Worm (Caenorhabditis elegans) whole organism, dauer: Measurements from ENCODE around the gene K10H10.5.

Experiments used
- unc-62 ChIP-seq: sonication (generic microtip); optimal IDR thresholded peaks from 2 replicates; lab custom pipeline; 2017; ENCODE audit warnings: missing biosample characterization, missing genetic modification reagents, missing genetic modification characterization

Gene K10H10.5

DNA sequence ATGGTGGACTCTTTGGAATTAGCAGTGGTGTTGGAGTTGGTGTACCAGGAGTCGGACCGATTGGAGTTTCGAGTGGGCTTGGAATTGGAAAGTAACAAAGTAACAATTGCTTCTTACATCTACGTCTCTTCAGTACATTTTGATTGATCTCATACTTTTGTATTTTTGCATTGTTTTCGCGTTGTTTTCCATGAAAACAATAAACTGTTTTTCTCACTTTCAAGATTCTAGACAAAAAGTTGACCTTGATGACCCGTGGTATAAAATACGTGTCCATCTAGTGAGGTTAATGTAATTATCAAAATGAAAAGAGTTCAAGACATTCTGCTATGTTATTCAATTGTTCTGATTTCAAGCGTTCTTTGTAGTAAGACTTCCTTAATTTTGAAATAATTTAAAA lies at the start of gene K10H10.5:
TSS of gene K10H10.5 (plus strand) at position 301 of the 400 bp plus-strand sequence.
- no peak for TF ChIP-seq unc-62 (GFP tag; lab: Kevin White, UChicago)

ce11 chrII:14451934-14452333 lies 49.6 kb upstream of the K10H10.5 start:
- no peak for TF ChIP-seq unc-62 (GFP tag; lab: Kevin White, UChicago)

DNA sequence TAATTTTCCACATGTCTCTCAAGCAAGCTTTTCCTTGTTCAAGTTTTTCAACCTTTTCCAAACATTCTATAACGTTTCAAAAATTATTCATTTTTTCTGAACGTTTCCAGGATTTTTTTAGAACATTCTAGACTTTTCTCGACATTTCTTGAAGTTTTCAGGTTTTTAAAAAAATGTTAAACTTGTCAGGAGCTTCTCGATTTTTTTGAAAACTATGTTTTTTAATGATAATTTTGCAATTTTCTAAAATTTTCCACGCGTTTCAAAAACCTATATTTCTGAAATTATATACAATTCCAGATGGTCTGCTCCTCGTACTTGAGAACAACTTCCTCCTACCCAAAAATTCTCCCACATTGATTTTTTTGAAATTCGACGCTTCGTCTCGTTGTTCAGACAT lies 46.2 kb upstream of the K10H10.5 start, which contains the start of gene dmsr-6:
TSS of gene dmsr-6 (plus strand) at position 301 of the 400 bp plus-strand sequence.
- no peak for TF ChIP-seq unc-62 (GFP tag; lab: Kevin White, UChicago)

- no peak for TF ChIP-seq unc-62 (GFP tag; lab: Kevin White, UChicago)
Observed at ce11 chrII:14470020-14470419, 31.5 kb upstream of the K10H10.5 start.

DNA sequence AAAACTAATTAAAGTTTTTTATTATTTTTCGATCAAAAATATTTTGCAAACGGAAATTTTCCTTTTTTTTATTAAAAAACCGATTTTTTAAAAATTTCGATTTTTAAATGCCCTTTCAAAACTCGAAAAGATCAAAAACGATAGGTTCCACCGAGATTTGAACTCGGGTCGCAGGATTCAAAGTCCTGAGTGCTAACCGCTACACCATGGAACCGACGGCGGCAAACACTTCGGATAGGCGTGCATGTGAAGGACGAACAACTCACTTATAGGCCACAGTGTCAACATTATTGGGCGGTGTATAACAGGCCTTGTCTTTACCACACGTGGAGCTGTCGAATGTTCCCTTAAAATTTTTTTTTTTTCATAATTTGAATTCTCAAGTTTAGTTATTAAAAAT lies 26.8 kb upstream of the K10H10.5 start:
- TF ChIP-seq unc-62 (GFP tag; lab: Kevin White, UChicago): no peak

- TF ChIP-seq unc-62 (GFP tag; lab: Kevin White, UChicago): no peak
Observed at ce11 chrII:14479583-14480245, 21.8 kb upstream of the K10H10.5 start, which contains the start of gene C13B4.1. TSS of gene C13B4.1 (minus strand) at chrII:14479633.

DNA sequence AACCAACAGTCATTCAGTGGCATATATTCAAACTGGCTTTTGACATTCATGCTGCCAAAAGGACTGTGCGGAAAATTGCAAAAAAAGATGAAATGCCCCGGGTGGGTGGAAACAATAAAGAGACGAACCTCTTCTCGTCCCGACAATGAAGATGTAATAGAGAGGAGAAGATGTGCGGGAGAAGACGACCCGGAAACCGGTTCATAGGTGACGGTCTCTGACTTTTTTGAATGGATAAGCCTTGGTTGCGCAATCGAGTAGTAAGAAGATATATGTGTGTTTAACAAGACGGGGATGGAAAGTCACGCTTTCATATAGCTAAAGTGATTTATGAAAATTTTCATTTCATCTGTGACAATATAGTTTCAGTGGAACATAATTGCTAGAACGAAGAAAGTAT lies 20.8 kb upstream of the K10H10.5 start:
- no peak for TF ChIP-seq unc-62 (GFP tag; lab: Kevin White, UChicago)

ce11 chrII:14483813-14484212 lies 17.7 kb upstream of the K10H10.5 start:
- TF ChIP-seq unc-62 (GFP tag; lab: Kevin White, UChicago): no peak

ce11 chrII:14488661-14489060 lies 12.9 kb upstream of the K10H10.5 start, which contains the start of gene usp-14:
TSS of gene usp-14 (minus strand) at chrII:14488688.
- no peak for TF ChIP-seq unc-62 (GFP tag; lab: Kevin White, UChicago)

DNA sequence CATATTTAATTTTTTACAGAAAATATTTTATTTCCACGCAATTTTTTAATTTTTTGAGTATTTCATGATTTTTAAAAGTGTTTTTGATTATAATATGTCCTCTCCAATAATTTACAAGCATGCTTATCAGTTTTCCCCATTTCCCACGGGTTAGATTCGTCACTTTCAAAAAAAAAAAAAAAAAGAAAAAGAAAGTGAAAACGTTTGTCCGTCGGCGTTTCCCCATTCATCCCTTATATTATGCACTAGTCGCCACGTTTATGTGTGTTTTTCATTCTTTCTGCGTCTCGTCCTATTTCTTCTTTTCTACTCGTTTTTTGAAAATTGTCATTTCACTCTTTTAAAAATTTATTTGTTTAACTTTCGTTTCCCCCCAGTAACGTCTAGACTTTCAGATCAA lies 12.1 kb upstream of the K10H10.5 start, which contains the start of gene vnut-1:
TSS of gene vnut-1 (plus strand) at position 396 of the 400 bp plus-strand sequence.
- TF ChIP-seq unc-62 (GFP tag; lab: Kevin White, UChicago): no peak

DNA sequence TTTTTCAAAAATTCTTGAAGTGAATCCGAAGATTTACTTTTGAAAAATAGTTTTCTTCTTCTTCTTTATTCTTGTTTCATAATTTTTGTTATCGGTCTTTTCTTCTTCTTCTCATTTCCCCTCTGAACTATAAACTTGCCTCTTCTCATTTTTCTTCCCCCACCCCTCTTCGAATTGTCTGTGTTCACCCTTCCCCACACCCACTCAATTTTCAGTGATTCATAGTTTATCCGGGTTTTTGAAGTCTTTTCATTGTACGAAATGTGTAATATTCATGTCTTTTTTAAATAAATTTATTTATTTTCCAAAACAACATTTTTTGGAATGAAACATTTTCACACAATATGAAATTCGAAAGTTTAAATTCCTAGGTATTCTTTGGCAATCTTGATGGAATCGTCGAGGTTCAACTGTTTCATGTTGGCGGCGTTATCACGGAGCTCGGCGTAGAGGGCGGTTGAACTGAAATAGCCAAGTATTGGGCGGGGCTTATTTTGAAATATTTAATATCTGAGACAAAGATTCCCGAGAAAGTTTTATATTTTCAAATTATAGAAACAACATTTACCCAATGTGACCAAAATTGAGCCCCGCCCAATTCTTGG lies 8.9 kb upstream of the K10H10.5 start:
- TF ChIP-seq unc-62 (GFP tag; lab: Kevin White, UChicago): no peak

DNA sequence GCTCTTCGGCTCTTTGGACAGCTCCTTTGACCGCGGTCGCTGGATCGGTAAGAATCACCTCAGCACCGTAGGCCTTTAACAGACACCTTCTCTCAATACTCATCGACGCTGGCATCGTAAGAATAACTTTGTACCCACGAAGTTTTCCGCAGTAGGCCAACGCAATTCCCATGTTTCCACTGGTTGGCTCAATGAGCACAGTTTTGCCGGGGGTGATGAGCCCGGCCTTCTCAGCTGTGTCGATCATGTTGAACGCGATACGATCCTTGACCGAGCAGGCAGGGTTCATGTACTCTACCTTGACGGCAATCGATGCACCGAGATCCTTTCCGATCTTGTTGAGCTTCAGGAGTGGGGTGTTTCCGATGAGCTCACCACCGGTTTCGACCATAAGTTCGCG lies 7.5 kb upstream of the K10H10.5 start:
- TF ChIP-seq unc-62 (GFP tag; lab: Kevin White, UChicago): no peak

DNA sequence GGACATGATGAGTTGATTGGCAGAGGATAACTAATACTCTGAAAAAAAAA lies 7.3 kb upstream of the K10H10.5 start, which contains the start of gene cysl-2:
TSS of gene cysl-2 (minus strand) at position 38 of the 50 bp plus-strand sequence.
- TF ChIP-seq unc-62 (GFP tag; lab: Kevin White, UChicago): no peak

DNA sequence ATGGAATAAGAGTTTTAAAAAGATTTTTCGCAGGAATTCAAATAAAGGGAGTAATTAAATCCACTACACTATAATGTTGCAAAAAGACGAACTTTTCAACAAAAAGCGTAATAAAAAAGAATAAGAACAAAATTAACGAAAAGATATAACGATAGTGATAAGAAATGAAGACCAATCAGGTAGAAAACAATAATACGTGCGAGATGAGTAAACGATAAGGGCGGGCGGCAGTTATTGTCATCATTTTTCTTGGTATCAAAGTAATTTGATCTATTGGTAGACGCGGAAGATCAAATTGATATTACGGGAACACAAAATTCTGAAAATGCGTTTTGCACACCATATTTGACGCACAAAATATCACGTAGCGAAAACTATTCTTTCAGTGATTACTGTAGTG lies 7.1 kb upstream of the K10H10.5 start:
- no peak for TF ChIP-seq unc-62 (GFP tag; lab: Kevin White, UChicago)

DNA sequence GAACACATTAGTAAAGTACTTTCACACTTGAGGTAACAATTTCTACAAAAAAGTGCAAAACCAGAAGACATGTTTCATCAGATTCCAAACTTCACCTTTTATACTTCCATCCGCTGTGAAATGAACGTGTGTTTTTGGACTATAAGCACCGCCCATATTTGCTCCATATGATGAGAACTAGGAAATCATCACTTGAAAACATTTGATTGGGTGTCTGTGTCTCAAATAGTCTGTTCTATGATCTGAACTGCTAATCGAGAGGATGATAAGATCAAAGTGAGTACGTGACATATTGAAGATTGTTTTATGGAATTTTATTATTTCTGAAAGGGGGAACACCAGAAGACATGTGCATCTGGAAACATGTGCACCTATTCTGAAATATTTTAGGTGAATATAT lies 6.2 kb upstream of the K10H10.5 start:
- no peak for TF ChIP-seq unc-62 (GFP tag; lab: Kevin White, UChicago)

- TF ChIP-seq unc-62 (GFP tag; lab: Kevin White, UChicago): no peak
Observed at ce11 chrII:14496809-14497208, 4.7 kb upstream of the K10H10.5 start.

DNA sequence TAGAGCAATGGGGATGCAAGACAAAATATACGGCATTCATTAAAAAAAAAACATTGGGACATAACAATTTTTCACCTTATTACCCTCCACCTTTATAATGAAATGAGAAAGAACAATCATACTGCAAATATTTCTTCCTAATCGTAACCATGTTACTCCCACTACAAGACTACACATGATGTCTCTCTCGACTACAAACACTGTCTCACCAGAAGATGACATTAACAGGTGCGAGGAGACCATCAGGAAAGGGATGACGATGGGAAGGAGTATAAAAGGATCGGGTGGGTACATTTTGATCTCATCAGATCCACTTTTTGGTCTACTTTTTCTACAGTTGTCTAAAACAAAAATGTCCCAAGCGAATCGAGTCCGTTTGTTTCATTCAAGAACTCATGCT lies 3.7 kb upstream of the K10H10.5 start, which contains the start of gene dhs-8:
TSS of gene dhs-8 (plus strand) at position 179 of the 400 bp plus-strand sequence.
- TF ChIP-seq unc-62 (GFP tag; lab: Kevin White, UChicago): no peak
